4 fruit fly cellular contexts compared by ENCODE assay signal in genomic region chr3L:270760-271500, dm6.
TF ChIP-seq lines count a peak whose summit lies in the region.

Gene miple2 (plus strand): TSS chr3L:271200.

TF ChIP-seq in whole organism, adult, 20 proteins besides CTCF, POLR2A, EP300 and RAD21 (continued from another document):
- peak; percentile 68 for TF ChIP-seq tj (GFP tag; optimal IDR thresholded peaks at IDR 0.05; lab: Kevin White, UChicago)

TF ChIP-seq in whole organism, embryonic, 481 proteins besides CTCF, POLR2A, EP300 and RAD21 (continued from another document and continues in another):
- TF ChIP-seq CG2202 (tag; optimal IDR thresholded peaks at IDR 0.05; lab: Kevin White, UChicago) (peak; percentile 54), pb (GFP tag; optimal IDR thresholded peaks at IDR 0.05; lab: Kevin White, UChicago) (peak; percentile 49), bsh (GFP tag; optimal IDR thresholded peaks at IDR 0.05; lab: Kevin White, UChicago) (peak; percentile 26 to 38), CG18476 (GFP tag; optimal IDR thresholded peaks at IDR 0.05; lab: Kevin White, UChicago) (no peak), CG31441 (GFP tag; IDR thresholded peaks at IDR 0.05; lab: Robert Waterston, UW) (no peak; the same call in 1 of the 2 replicates), Adf1 (GFP tag; IDR thresholded peaks at IDR 0.05; lab: Robert Waterston, UW) (no peak), HmgD (GFP tag; optimal IDR thresholded peaks at IDR 0.05; lab: Kevin White, UChicago) (no peak), crc (GFP tag; optimal IDR thresholded peaks at IDR 0.05; lab: Kevin White, UChicago) (peak; percentile 19), cas (GFP tag; IDR thresholded peaks at IDR 0.05; lab: Robert Waterston, UW) (no peak), CG18011 (GFP tag; optimal IDR thresholded peaks at IDR 0.05; lab: Kevin White, UChicago) (peak; percentile 38), mirr (GFP tag; optimal IDR thresholded peaks at IDR 0.05; lab: Kevin White, UChicago) (peak; percentile 83), tna (GFP tag; IDR thresholded peaks at IDR 0.05; lab: Robert Waterston, UW; ENCODE audit: partially characterized antibody) (no peak), CG11456 (GFP tag; IDR thresholded peaks at IDR 0.05; lab: Robert Waterston, UW) (no peak), usp (GFP tag; optimal IDR thresholded peaks at IDR 0.05; lab: Kevin White, UChicago) (no peak), MTF-1 (GFP tag; optimal IDR thresholded peaks at IDR 0.05; lab: Kevin White, UChicago; ENCODE audit: borderline replicate concordance) (no peak), CG10654 (GFP tag; optimal IDR thresholded peaks at IDR 0.05; lab: Kevin White, UChicago) (no peak), bigmax (GFP tag; optimal IDR thresholded peaks at IDR 0.05; lab: Kevin White, UChicago) (peak; percentile 7), CG2199 (GFP tag; IDR thresholded peaks at IDR 0.05; lab: Robert Waterston, UW) (no peak), Hr3 (GFP tag; optimal IDR thresholded peaks at IDR 0.05; lab: Kevin White, UChicago) (peak; percentile 22), CG17829 (tag; optimal IDR thresholded peaks at IDR 0.05; lab: Kevin White, UChicago) (peak; percentile 38), CG14050 (GFP tag; IDR thresholded peaks at IDR 0.05; lab: Robert Waterston, UW) (no peak), CG4328 (GFP tag; optimal IDR thresholded peaks at IDR 0.05; lab: Kevin White, UChicago) (peak; percentile 75), CG5180 (GFP tag; optimal IDR thresholded peaks at IDR 0.05; lab: Kevin White, UChicago) (peak; percentile 43), CG11723 (GFP tag; optimal IDR thresholded peaks at IDR 0.05; lab: Kevin White, UChicago) (no peak), B-H2 (GFP tag; optimal IDR thresholded peaks at IDR 0.05; lab: Kevin White, UChicago) (no peak), CG34224 (GFP tag; IDR thresholded peaks at IDR 0.05; lab: Robert Waterston, UW; ENCODE audit: partially characterized antibody) (no peak), sob (GFP tag; IDR thresholded peaks at IDR 0.05; lab: Robert Waterston, UW) (peak; percentile 5; the same call in 1 of the 2 replicates), NfI (GFP tag; optimal IDR thresholded peaks at IDR 0.05; lab: Kevin White, UChicago) (peak; percentile 39), h (optimal IDR thresholded peaks at IDR 0.05; lab: Kevin White, UChicago) (no peak), mam (GFP tag; optimal IDR thresholded peaks at IDR 0.05; lab: Kevin White, UChicago) (peak; percentile 14), CG4854 (GFP tag; optimal IDR thresholded peaks at IDR 0.05; lab: Kevin White, UChicago) (peak; percentile 30), CG30431 (GFP tag; optimal IDR thresholded peaks at IDR 0.05; lab: Kevin White, UChicago) (peak; percentile 1), ems (GFP tag; optimal IDR thresholded peaks at IDR 0.05; lab: Kevin White, UChicago) (no peak), CG5953 (GFP tag; IDR thresholded peaks at IDR 0.05; lab: Robert Waterston, UW) (no peak), CG9817 (tag; optimal IDR thresholded peaks at IDR 0.05; lab: Kevin White, UChicago) (no peak), CG7372 (GFP tag; IDR thresholded peaks at IDR 0.05; lab: Robert Waterston, UW) (no peak), zfh2 (GFP tag; optimal IDR thresholded peaks at IDR 0.05; lab: Kevin White, UChicago) (no peak), p53 (GFP tag; optimal IDR thresholded peaks at IDR 0.05; lab: Kevin White, UChicago) (no peak), E2f1 (GFP tag; IDR thresholded peaks at IDR 0.05; lab: Robert Waterston, UW) (0 out of 2 replicates have a peak, but pooled peaks have one; percentile 11), Nf-YA (GFP tag; IDR thresholded peaks at IDR 0.05; lab: Robert Waterston, UW) (no peak), nerfin-2 (GFP tag; IDR thresholded peaks at IDR 0.05; lab: Robert Waterston, UW; ENCODE audit: partially characterized antibody) (no peak), CG10462 (GFP tag; optimal IDR thresholded peaks at IDR 0.05; lab: Kevin White, UChicago) (no peak), Med (GFP tag; lab: Kevin White, UChicago) (peak; percentile 66), Lim3 (GFP tag; IDR thresholded peaks at IDR 0.05; lab: Robert Waterston, UW) (no peak)

TF ChIP-seq in whole organism, prepupa, 60 proteins besides CTCF, POLR2A, EP300 and RAD21 (continued from another document):
- TF ChIP-seq Sox14 (GFP tag; optimal IDR thresholded peaks at IDR 0.05; lab: Kevin White, UChicago): peak; percentile 84
- peak; percentile 11 for TF ChIP-seq dsx (GFP tag; optimal IDR thresholded peaks at IDR 0.05; lab: Kevin White, UChicago; ENCODE audit: poor library complexity, severe bottlenecking)
- peak; percentile 66 for TF ChIP-seq Met (GFP tag; optimal IDR thresholded peaks at IDR 0.05; lab: Kevin White, UChicago)
- no peak for TF ChIP-seq Hr38 (GFP tag; optimal IDR thresholded peaks at IDR 0.05; lab: Kevin White, UChicago)
- TF ChIP-seq spab (GFP tag; optimal IDR thresholded peaks at IDR 0.05; lab: Kevin White, UChicago): peak; percentile 57
- peak; percentile 50 for TF ChIP-seq net (GFP tag; optimal IDR thresholded peaks at IDR 0.05; lab: Kevin White, UChicago)
- TF ChIP-seq topi (GFP tag; optimal IDR thresholded peaks at IDR 0.05; lab: Kevin White, UChicago): peak; percentile 64
- TF ChIP-seq CG6792 (GFP tag; optimal IDR thresholded peaks at IDR 0.05; lab: Kevin White, UChicago): peak; percentile 62
- peak; percentile 16 for TF ChIP-seq Blimp-1 (GFP tag; optimal IDR thresholded peaks at IDR 0.05; lab: Kevin White, UChicago)
- peak; percentile 60 for TF ChIP-seq Lpt (GFP tag; optimal IDR thresholded peaks at IDR 0.05; lab: Kevin White, UChicago)
- TF ChIP-seq salr (GFP tag; optimal IDR thresholded peaks at IDR 0.05; lab: Kevin White, UChicago): peak in 1 of 2 experiments; percentile 78
- TF ChIP-seq CG3032 (tag; optimal IDR thresholded peaks at IDR 0.05; lab: Kevin White, UChicago): peak; percentile 62
- TF ChIP-seq CG8319 (GFP tag; optimal IDR thresholded peaks at IDR 0.05; lab: Kevin White, UChicago): peak; percentile 32
- TF ChIP-seq CG15336 (GFP tag; IDR thresholded peaks at IDR 0.05; lab: Robert Waterston, UW): peak; percentile 48; the same call in 1 of the 2 replicates
- TF ChIP-seq CG10631 (GFP tag; optimal IDR thresholded peaks at IDR 0.05; lab: Kevin White, UChicago): peak; percentile 76
- peak; percentile 59 for TF ChIP-seq CG8632 (GFP tag; optimal IDR thresholded peaks at IDR 0.05; lab: Kevin White, UChicago)
- TF ChIP-seq esn (GFP tag; optimal IDR thresholded peaks at IDR 0.05; lab: Kevin White, UChicago): peak; percentile 74
- peak; percentile 12 for TF ChIP-seq CG7368 (GFP tag; optimal IDR thresholded peaks at IDR 0.05; lab: Kevin White, UChicago)
- peak; percentile 73 for TF ChIP-seq Smox (GFP tag; optimal IDR thresholded peaks at IDR 0.05; lab: Kevin White, UChicago)
- TF ChIP-seq achi (GFP tag; optimal IDR thresholded peaks at IDR 0.05; lab: Kevin White, UChicago): peak; percentile 69
- TF ChIP-seq Hr4 (GFP tag; optimal IDR thresholded peaks at IDR 0.05; lab: Kevin White, UChicago): peak; percentile 76
- peak; percentile 93 for TF ChIP-seq Eip78C (GFP tag; lab: Kevin White, UChicago)
- TF ChIP-seq OdsH (GFP tag; optimal IDR thresholded peaks at IDR 0.05; lab: Kevin White, UChicago): peak; percentile 61
- no peak for TF ChIP-seq Eip93F (GFP tag; optimal IDR thresholded peaks at IDR 0.05; lab: Kevin White, UChicago)
- TF ChIP-seq Ets21C (GFP tag; optimal IDR thresholded peaks at IDR 0.05; lab: Kevin White, UChicago): peak; percentile 45
- peak; percentile 97 for TF ChIP-seq fkh (GFP tag; optimal IDR thresholded peaks at IDR 0.05; lab: Kevin White, UChicago)
- TF ChIP-seq CG6163 (GFP tag; IDR thresholded peaks at IDR 0.05; lab: Robert Waterston, UW): peak; percentile 56; the same call in 2 of the 3 replicates
- peak; percentile 44; the same call in 2 of the 3 replicates for TF ChIP-seq CG8119 (GFP tag; IDR thresholded peaks at IDR 0.05; lab: Robert Waterston, UW)
- peak; percentile 43 for TF ChIP-seq CG16779 (tag; optimal IDR thresholded peaks at IDR 0.05; lab: Kevin White, UChicago)
- TF ChIP-seq CG11762 (GFP tag; optimal IDR thresholded peaks at IDR 0.05; lab: Kevin White, UChicago; ENCODE audit: insufficient read depth): peak; percentile 67
- peak; percentile 90 for TF ChIP-seq vri (GFP tag; optimal IDR thresholded peaks at IDR 0.05; lab: Kevin White, UChicago)
- peak; percentile 56 for TF ChIP-seq Hr39 (GFP tag; optimal IDR thresholded peaks at IDR 0.05; lab: Kevin White, UChicago)
- peak; percentile 41 for TF ChIP-seq CG6808 (GFP tag; optimal IDR thresholded peaks at IDR 0.05; lab: Kevin White, UChicago)
- TF ChIP-seq Gug (GFP tag; IDR thresholded peaks at IDR 0.05; lab: Robert Waterston, UW): no peak
- peak; percentile 86 for TF ChIP-seq CG32006 (GFP tag; optimal IDR thresholded peaks at IDR 0.05; lab: Kevin White, UChicago)
- TF ChIP-seq CG10669 (GFP tag; optimal IDR thresholded peaks at IDR 0.05; lab: Kevin White, UChicago): peak; percentile 66
- peak; percentile 74 for TF ChIP-seq pdm3 (GFP tag; optimal IDR thresholded peaks at IDR 0.05; lab: Kevin White, UChicago)
- peak; percentile 21 for TF ChIP-seq dac (GFP tag; optimal IDR thresholded peaks at IDR 0.05; lab: Kevin White, UChicago)
- no peak for TF ChIP-seq fd85E (GFP tag; optimal IDR thresholded peaks at IDR 0.05; lab: Kevin White, UChicago)
- peak; percentile 64 for TF ChIP-seq acj6 (GFP tag; optimal IDR thresholded peaks at IDR 0.05; lab: Kevin White, UChicago)
TF ChIP-seq in whole organism, prepupa: peak in this region for 50.

TF ChIP-seq in whole organism, pupa, 21 proteins besides CTCF, POLR2A, EP300 and RAD21 (continued from another document):
- TF ChIP-seq gl (tag; optimal IDR thresholded peaks at IDR 0.05; lab: Kevin White, UChicago): peak; percentile 53
TF ChIP-seq in whole organism, pupa: peak in this region for 17.
